Fruit fly (Drosophila melanogaster) whole organism, embryonic: ENCODE measurements around the gene sloth1.

Source experiments
- Adf1 ChIP-seq: fragments of 200-800 bp; sonication (Bioruptor generic); IDR thresholded peaks from 2 replicates; pipeline ENCODE4 v1.3.6; 2022; ENCODE audit warnings: missing biosample characterization, missing genetic modification characterization
- CG10147 ChIP-seq: fragments of 200-800 bp; sonication (Bioruptor generic); optimal IDR thresholded peaks from 2 replicates; lab custom pipeline; 2019; ENCODE audit warnings: missing biosample characterization, mild to moderate bottlenecking, missing genetic modification characterization, moderate library complexity
- CG10267 ChIP-seq: fragments of 200-800 bp; sonication (Bioruptor generic); optimal IDR thresholded peaks from 2 replicates; lab custom pipeline; 2018; ENCODE audit warnings: missing biosample characterization, mild to moderate bottlenecking, missing genetic modification characterization, moderate library complexity
- CG10979 ChIP-seq: fragments of 200-800 bp; sonication (Bioruptor generic); optimal IDR thresholded peaks from 2 replicates; lab custom pipeline; 2018; ENCODE audit warnings: missing biosample characterization, mild to moderate bottlenecking, missing genetic modification characterization, moderate library complexity
- CG1233 ChIP-seq: fragments of 200-800 bp; sonication (Bioruptor generic); optimal IDR thresholded peaks from 4 replicates; lab custom pipeline; 2018; ENCODE audit warnings: missing biosample characterization, mild to moderate bottlenecking, missing genetic modification characterization
- CG12659 ChIP-seq: fragments of 200-800 bp; sonication (Bioruptor generic); optimal IDR thresholded peaks from 3 replicates; lab custom pipeline; 2017; ENCODE audit warnings: mild to moderate bottlenecking, missing biosample characterization, missing genetic modification reagents, missing genetic modification characterization
- CG13894 ChIP-seq: fragments of 200-800 bp; sonication (Bioruptor generic); optimal IDR thresholded peaks from 3 replicates; lab custom pipeline; 2018; ENCODE audit warnings: missing biosample characterization, mild to moderate bottlenecking, missing genetic modification characterization, moderate library complexity
- CG15011 ChIP-seq: fragments of 200-800 bp; sonication (Bioruptor generic); optimal IDR thresholded peaks from 3 replicates; lab custom pipeline; 2018; ENCODE audit warnings: missing biosample characterization, mild to moderate bottlenecking, missing genetic modification characterization
- CG1602 ChIP-seq: fragments of 200-800 bp; sonication (Bioruptor generic); optimal IDR thresholded peaks from 3 replicates; lab custom pipeline; 2016; ENCODE audit warnings: missing biosample characterization, missing genetic modification characterization
- CG17359 ChIP-seq: fragments of 200-800 bp; sonication (Bioruptor generic); optimal IDR thresholded peaks from 3 replicates; lab custom pipeline; 2018; ENCODE audit warnings: missing biosample characterization, mild to moderate bottlenecking, missing genetic modification characterization, moderate library complexity
- CG17612 ChIP-seq: fragments of 200-800 bp; sonication (Bioruptor generic); IDR thresholded peaks from 2 replicates; pipeline ENCODE4 v1.3.6; 2022; ENCODE audit warnings: missing biosample characterization, missing genetic modification characterization
- CG32772 ChIP-seq: fragments of 200-800 bp; sonication (Bioruptor generic); IDR thresholded peaks from 2 replicates; pipeline ENCODE4 v1.3.6; 2022; ENCODE audit warnings: missing biosample characterization, missing genetic modification characterization
- CG34422 ChIP-seq: fragments of 200-800 bp; sonication (Bioruptor generic); IDR thresholded peaks from 3 replicates; pipeline ENCODE4 v1.3.6; 2022; ENCODE audit warnings: missing biosample characterization, missing genetic modification characterization
- CG4282 ChIP-seq: fragments of 200-800 bp; sonication (Bioruptor generic); optimal IDR thresholded peaks from 2 replicates; lab custom pipeline; 2016; ENCODE audit warnings: missing biosample characterization, missing genetic modification characterization
- CG6813 ChIP-seq: fragments of 200-800 bp; sonication (Bioruptor generic); optimal IDR thresholded peaks from 2 replicates; lab custom pipeline; 2017; ENCODE audit warnings: missing biosample characterization, missing genetic modification characterization, mild to moderate bottlenecking, moderate library complexity, missing genetic modification reagents
- CG7786 ChIP-seq: fragments of 200-800 bp; sonication (Bioruptor generic); optimal IDR thresholded peaks from 2 replicates; lab custom pipeline; 2016; ENCODE audit warnings: missing biosample characterization, missing genetic modification characterization
- CG7839 ChIP-seq: fragments of 200-800 bp; sonication (Bioruptor generic); optimal IDR thresholded peaks from 3 replicates; lab custom pipeline; 2018; ENCODE audit warnings: missing biosample characterization, mild to moderate bottlenecking, missing genetic modification characterization, moderate library complexity
- CG7928 ChIP-seq: fragments of 200-800 bp; sonication (Bioruptor generic); optimal IDR thresholded peaks from 2 replicates; lab custom pipeline; 2017; ENCODE audit warnings: missing biosample characterization, mild to moderate bottlenecking, missing genetic modification characterization
- CG9727 ChIP-seq: fragments of 200-800 bp; sonication (Bioruptor generic); optimal IDR thresholded peaks from 3 replicates; lab custom pipeline; 2017; ENCODE audit warnings: missing biosample characterization, mild to moderate bottlenecking, missing genetic modification characterization
- CG9797 ChIP-seq: fragments of 200-800 bp; sonication (Bioruptor generic); optimal IDR thresholded peaks from 3 replicates; lab custom pipeline; 2018; ENCODE audit warnings: missing biosample characterization, mild to moderate bottlenecking, missing genetic modification characterization
- Dref ChIP-seq: fragments of 200-800 bp; sonication (Bioruptor generic); IDR thresholded peaks from 2 replicates; pipeline ENCODE4 v1.3.6; 2022; ENCODE audit warnings: missing biosample characterization, missing genetic modification characterization
- Elba2 ChIP-seq: fragments of 200-800 bp; sonication (Bioruptor generic); optimal IDR thresholded peaks from 3 replicates; lab custom pipeline; 2016; ENCODE audit warnings: missing biosample characterization, missing genetic modification characterization
- Ets65A ChIP-seq: fragments of 200-800 bp; sonication (Bioruptor generic); peaks from one replicate; lab custom pipeline; 2016; ENCODE audit warnings: missing biosample characterization, missing genetic modification characterization
- Fer2 ChIP-seq: fragments of 200-800 bp; sonication (Bioruptor generic); optimal IDR thresholded peaks from 2 replicates; lab custom pipeline; 2018; ENCODE audit warnings: missing biosample characterization, mild to moderate bottlenecking, missing genetic modification characterization, moderate library complexity
- Hand ChIP-seq: fragments of 200-800 bp; sonication (Bioruptor generic); optimal IDR thresholded peaks from 2 replicates; lab custom pipeline; 2017; ENCODE audit warnings: mild to moderate bottlenecking, missing biosample characterization, missing genetic modification reagents, missing genetic modification characterization
- MBD-R2 ChIP-seq: fragments of 200-800 bp; sonication (Bioruptor generic); IDR thresholded peaks from 2 replicates; pipeline ENCODE4 v1.3.6; 2022; ENCODE audit warnings: missing biosample characterization, missing genetic modification characterization
- Mad ChIP-seq: fragments of 200-800 bp; sonication (Bioruptor generic); optimal IDR thresholded peaks from 2 replicates; lab custom pipeline; 2016; ENCODE audit warnings: missing biosample characterization, missing genetic modification characterization
- Med ChIP-seq: fragments of 200-800 bp; sonication (Bioruptor generic); peaks from one replicate; lab custom pipeline; 2016; ENCODE audit warnings: missing biosample characterization, missing genetic modification characterization, mild to moderate bottlenecking, inconsistent platforms, moderate library complexity
- Ravus ChIP-seq: fragments of 200-800 bp; sonication (Bioruptor generic); IDR thresholded peaks from 2 replicates; pipeline ENCODE4 v1.3.6; 2022; ENCODE audit warnings: missing biosample characterization, missing genetic modification characterization
- Tbp ChIP-seq: fragments of >200 bp; optimal IDR thresholded peaks from 2 replicates; lab custom pipeline; 2018; ENCODE audit warnings: missing biosample characterization, missing genetic modification characterization
- abd-A ChIP-seq: fragments of 200-800 bp; sonication (Bioruptor generic); optimal IDR thresholded peaks from 3 replicates; lab custom pipeline; 2019; ENCODE audit warnings: missing biosample characterization, mild to moderate bottlenecking, missing genetic modification characterization, moderate library complexity
- al ChIP-seq: fragments of 200-800 bp; sonication (Bioruptor generic); IDR thresholded peaks from 2 replicates; pipeline ENCODE4 v1.3.6; 2022; ENCODE audit warnings: missing biosample characterization, missing genetic modification characterization
- aop ChIP-seq: fragments of 200-800 bp; sonication (Bioruptor generic); IDR thresholded peaks from 2 replicates; pipeline ENCODE4 v1.3.6; 2022; ENCODE audit warnings: missing biosample characterization, missing genetic modification characterization
- bcd ChIP-seq: fragments of 200-800 bp; sonication (Bioruptor generic); optimal IDR thresholded peaks from 2 replicates; lab custom pipeline; 2017; ENCODE audit warnings: missing biosample characterization, mild to moderate bottlenecking, missing genetic modification characterization
- danr ChIP-seq: fragments of 200-800 bp; sonication (Bioruptor generic); IDR thresholded peaks from 2 replicates; pipeline ENCODE4 v1.3.6; 2022; ENCODE audit warnings: missing biosample characterization, missing genetic modification characterization
- dimm ChIP-seq: fragments of 200-800 bp; sonication (Bioruptor generic); IDR thresholded peaks from 2 replicates; pipeline ENCODE4 v1.3.6; 2022; ENCODE audit warnings: missing biosample characterization, missing genetic modification characterization
- ems ChIP-seq: fragments of 200-800 bp; sonication (Bioruptor generic); optimal IDR thresholded peaks from 3 replicates; lab custom pipeline; 2016; ENCODE audit warnings: missing biosample characterization, missing genetic modification characterization
- ewg ChIP-seq: fragments of 200-800 bp; sonication (Bioruptor generic); optimal IDR thresholded peaks from 3 replicates; lab custom pipeline; 2017; ENCODE audit warnings: mild to moderate bottlenecking, missing biosample characterization, missing genetic modification reagents, missing genetic modification characterization
- fd64A ChIP-seq: fragments of 200-800 bp; sonication (Bioruptor generic); optimal IDR thresholded peaks from 3 replicates; lab custom pipeline; 2018; ENCODE audit warnings: missing biosample characterization, mild to moderate bottlenecking, missing genetic modification characterization
- gcm ChIP-seq: fragments of 200-800 bp; sonication (Bioruptor generic); optimal IDR thresholded peaks from 2 replicates; lab custom pipeline; 2019; ENCODE audit warnings: missing biosample characterization, mild to moderate bottlenecking, missing genetic modification characterization, moderate library complexity
- gcm2 ChIP-seq: fragments of 200-800 bp; sonication (Bioruptor generic); optimal IDR thresholded peaks from 2 replicates; lab custom pipeline; 2016; ENCODE audit warnings: missing biosample characterization, missing genetic modification characterization
- hb ChIP-seq: fragments of 200-800 bp; sonication (Bioruptor generic); IDR thresholded peaks from 3 replicates; pipeline ENCODE4 v1.3.6; 2022; ENCODE audit warnings: missing biosample characterization, missing genetic modification characterization; ENCODE audit not compliant: partially characterized antibody
- prd ChIP-seq, 3 experiments: fragments of >200 bp in 2 of 3; fragments of 200-800 bp in 1 of 3; sonication (Bioruptor generic) in 1 of 3; optimal IDR thresholded peaks in 2 of 3; IDR thresholded peaks in 1 of 3; 2 replicates in 2 of 3; 3 replicates in 1 of 3; pipeline versions ENCODE4 v1.3.6 to Lab custom; 2017 to 2022; ENCODE audit warnings: missing biosample characterization in 1 of 3, missing genetic modification characterization in 1 of 3
- ro ChIP-seq: fragments of 200-800 bp; sonication (Bioruptor generic); IDR thresholded peaks from 2 replicates; pipeline ENCODE4 v1.3.6; 2022; ENCODE audit warnings: missing biosample characterization, missing genetic modification characterization
- sr ChIP-seq: fragments of 200-800 bp; sonication (Bioruptor generic); IDR thresholded peaks from 3 replicates; pipeline ENCODE4 v1.3.6; 2022; ENCODE audit warnings: missing biosample characterization, missing genetic modification characterization
- tup ChIP-seq: fragments of 200-800 bp; sonication (Bioruptor generic); optimal IDR thresholded peaks from 2 replicates; lab custom pipeline; 2016; ENCODE audit warnings: missing biosample characterization, mild to moderate bottlenecking, missing genetic modification characterization, moderate library complexity
- usp ChIP-seq: fragments of >200 bp; optimal IDR thresholded peaks from 2 replicates; lab custom pipeline; 2017; ENCODE audit warnings: missing biosample characterization, missing genetic modification characterization
- vnd ChIP-seq: fragments of 200-800 bp; sonication (Bioruptor generic); IDR thresholded peaks from 3 replicates; pipeline ENCODE4 v1.3.6; 2022; ENCODE audit warnings: missing biosample characterization, missing genetic modification characterization; ENCODE audit not compliant: partially characterized antibody
- wdn ChIP-seq: fragments of 200-800 bp; sonication (Bioruptor generic); IDR thresholded peaks from 2 replicates; pipeline ENCODE4 v1.3.6; 2022; ENCODE audit warnings: missing biosample characterization, missing genetic modification characterization

sloth1 gene

DNA sequence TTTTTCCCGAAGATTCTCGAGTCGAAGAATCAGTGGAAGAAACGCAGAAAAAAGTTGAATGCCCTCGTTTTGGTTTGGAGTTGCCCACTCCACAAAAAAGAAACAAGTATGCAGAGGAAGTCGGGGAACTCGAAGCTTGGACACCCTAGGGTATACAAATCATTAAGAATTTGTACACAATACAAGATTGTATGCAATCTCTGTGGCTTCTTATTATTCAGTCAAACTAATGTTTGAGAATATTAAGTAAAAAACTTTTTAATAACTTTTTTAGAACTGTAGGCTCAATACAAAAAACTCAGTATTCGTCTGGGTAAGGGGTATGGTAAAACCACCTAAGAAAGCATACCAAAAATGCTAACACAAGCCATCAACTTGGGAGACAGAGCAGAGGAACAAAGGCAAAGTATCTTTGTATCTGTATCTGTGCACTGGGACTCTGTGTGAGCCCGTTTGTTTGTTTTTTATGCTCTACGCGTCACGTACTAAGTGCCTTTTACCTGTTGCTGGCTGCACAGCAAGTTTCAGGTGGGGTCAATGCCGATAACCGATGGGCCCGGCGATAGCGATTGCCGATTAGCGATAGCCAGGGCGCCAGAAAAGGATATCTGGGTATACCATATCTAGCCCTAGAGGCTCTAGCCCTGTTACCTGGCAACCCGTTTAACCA, 25.8 kb upstream of the sloth1 start (continued):
- peak; percentile 47 for TF ChIP-seq CG10147
- TF ChIP-seq CG15011 (GFP tag; lab: Kevin White, UChicago): peak; percentile 42
- peak; percentile 40; the same call in 1 of the 2 replicates for TF ChIP-seq wdn (GFP tag; lab: Robert Waterston, UW)
- peak; percentile 54 for TF ChIP-seq fd64A (GFP tag; lab: Kevin White, UChicago)
- TF ChIP-seq CG32772: peak; percentile 68
- TF ChIP-seq CG13894 (tag; lab: Kevin White, UChicago): peak; percentile 67
- TF ChIP-seq bcd: peak; percentile 75
- 0 out of 2 replicates have a peak, but pooled peaks have one; percentile 30 for TF ChIP-seq dimm (GFP tag; lab: Robert Waterston, UW)
- TF ChIP-seq CG10267: peak; percentile 83
- TF ChIP-seq CG9797 (GFP tag; lab: Kevin White, UChicago): no peak
- TF ChIP-seq Med (GFP tag; lab: Kevin White, UChicago): peak; percentile 94
- TF ChIP-seq Mad (GFP tag; lab: Kevin White, UChicago): peak; percentile 68
- peak; percentile 28 for TF ChIP-seq Elba2 (GFP tag; lab: Kevin White, UChicago)
- peak; percentile 33; the same call in 1 of the 2 replicates for TF ChIP-seq danr (GFP tag; lab: Robert Waterston, UW)
- TF ChIP-seq al (GFP tag; lab: Robert Waterston, UW): peak; percentile 24; the same call in 1 of the 2 replicates
- TF ChIP-seq hb: peak; percentile 62; the same call in 2 of the 3 replicates
- peak; percentile 95 for TF ChIP-seq Ets65A (GFP tag; lab: Kevin White, UChicago)
- TF ChIP-seq aop (GFP tag; lab: Robert Waterston, UW): no peak
- peak; percentile 15 for TF ChIP-seq Ravus (GFP tag; lab: Robert Waterston, UW)
- no peak for TF ChIP-seq CG17612 (GFP tag; lab: Robert Waterston, UW)
- TF ChIP-seq MBD-R2 (GFP tag; lab: Robert Waterston, UW): no peak
- TF ChIP-seq CG7786 (GFP tag; lab: Kevin White, UChicago): peak; percentile 74
- no peak for TF ChIP-seq CG4282 (GFP tag; lab: Kevin White, UChicago)
- TF ChIP-seq CG17359 (tag; lab: Kevin White, UChicago): peak; percentile 77
- peak; percentile 33 for TF ChIP-seq abd-A (tag; lab: Kevin White, UChicago)
- peak; percentile 59 for TF ChIP-seq Dref (GFP tag; lab: Robert Waterston, UW)
- peak; percentile 7 for TF ChIP-seq Hand (GFP tag; lab: Kevin White, UChicago)
- TF ChIP-seq CG12659 (GFP tag; lab: Kevin White, UChicago): peak; percentile 58
- TF ChIP-seq CG1233 (GFP tag; lab: Kevin White, UChicago): peak; percentile 26
- TF ChIP-seq sr (GFP tag; lab: Robert Waterston, UW): no peak
- no peak for TF ChIP-seq CG7928
- TF ChIP-seq CG34422 (GFP tag; lab: Robert Waterston, UW): no peak; the same call in 2 of the 3 replicates
- TF ChIP-seq Adf1: no peak
- TF ChIP-seq usp (GFP tag; lab: Kevin White, UChicago): no peak
- peak; percentile 91 for TF ChIP-seq CG10979 (tag; lab: Kevin White, UChicago)
- no peak for TF ChIP-seq Tbp (GFP tag; lab: Kevin White, UChicago)
- peak; percentile 83 for TF ChIP-seq CG9727 (GFP tag; lab: Kevin White, UChicago)
- no peak for TF ChIP-seq prd (optimal IDR thresholded peaks at IDR 0.05; lab: Kevin White, UChicago)
- peak; percentile 81 for TF ChIP-seq prd (GFP tag; IDR thresholded peaks at IDR 0.05; lab: Robert Waterston, UW)
- peak; percentile 79 for TF ChIP-seq CG1602 (GFP tag; lab: Kevin White, UChicago)
- TF ChIP-seq Fer2 (tag; lab: Kevin White, UChicago): no peak
- peak; percentile 77 for TF ChIP-seq gcm (GFP tag; lab: Kevin White, UChicago)
- peak; percentile 57 for TF ChIP-seq gcm2 (GFP tag; lab: Kevin White, UChicago)
- peak; percentile 54 for TF ChIP-seq tup
- TF ChIP-seq CG7839 (tag; lab: Kevin White, UChicago): peak; percentile 84
- peak; percentile 41 for TF ChIP-seq ro (GFP tag; lab: Robert Waterston, UW)
- peak; percentile 68 for TF ChIP-seq CG6813
- TF ChIP-seq ems (GFP tag; lab: Kevin White, UChicago): peak; percentile 60
- no peak for TF ChIP-seq vnd (GFP tag; lab: Robert Waterston, UW)
- peak; percentile 54 for TF ChIP-seq ewg (GFP tag; lab: Kevin White, UChicago)
